Worm (Caenorhabditis elegans): ENCODE measurements around the gene wht-3.

The wht-3 gene

DNA sequence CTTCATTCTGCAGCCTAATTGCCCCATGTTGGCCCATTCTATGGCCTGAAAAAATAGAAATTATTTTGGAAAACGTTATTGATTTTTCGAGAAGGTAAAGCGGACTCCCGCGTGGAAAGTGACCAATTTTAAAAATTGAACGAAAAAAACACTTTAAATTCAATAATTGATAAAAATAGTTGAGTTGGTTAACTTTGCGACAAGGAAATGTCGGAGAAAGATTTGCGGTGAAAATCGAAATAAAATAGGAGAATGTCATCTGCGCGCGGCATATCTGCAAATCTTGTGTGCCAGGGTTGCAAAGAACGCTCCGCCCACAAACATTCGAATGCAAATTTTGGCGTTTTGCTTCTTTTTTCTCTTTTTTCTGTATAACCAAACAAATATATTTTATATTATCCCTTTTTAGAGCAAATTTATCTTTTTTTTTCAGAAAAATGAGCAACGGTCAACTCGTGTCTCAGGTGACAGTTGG lies 19.5 kb upstream of the wht-3 start, which contains the start of the genes rnf-121 and C16C10.4:
Gene rnf-121, minus strand, starts transcription at position 51 of the 475 bp plus-strand sequence.
Gene C16C10.4, plus strand, starts transcription at position 434 of the 475 bp plus-strand sequence.
- peak; percentile 83 for TF ChIP-seq nhr-232 (tag; optimal IDR thresholded peaks at IDR 0.05)
- TF ChIP-seq ttx-3 (tag; optimal IDR thresholded peaks at IDR 0.05), result peak; percentile 92
- peak; percentile 82 for TF ChIP-seq lin-11 (tag; optimal IDR thresholded peaks at IDR 0.05)
- peak; percentile 91 for TF ChIP-seq sox-4 (tag; optimal IDR thresholded peaks at IDR 0.05)
- TF ChIP-seq lim-6 (tag; optimal IDR thresholded peaks at IDR 0.05), result peak; percentile 73
- peak; percentile 85 for TF ChIP-seq eyg-1 (tag; optimal IDR thresholded peaks at IDR 0.05)
- peak; percentile 90 for TF ChIP-seq tbx-2 (tag; optimal IDR thresholded peaks at IDR 0.05)
- peak; percentile 93 for TF ChIP-seq unc-86 (tag; optimal IDR thresholded peaks at IDR 0.05)
- peak; percentile 97 for TF ChIP-seq elt-2 (tag; optimal IDR thresholded peaks at IDR 0.05)
- peak; percentile 76 for TF ChIP-seq ceh-48 (tag; optimal IDR thresholded peaks at IDR 0.05)
- TF ChIP-seq hlh-30 (tag; optimal IDR thresholded peaks at IDR 0.05; ENCODE audit: insufficient read depth), result peak; percentile 23
- peak; percentile 84 for TF ChIP-seq F13H6.1 (tag; optimal IDR thresholded peaks at IDR 0.05)
- peak; percentile 37 for TF ChIP-seq pag-3 (tag; optimal IDR thresholded peaks at IDR 0.05; ENCODE audit: borderline replicate concordance)
- no peak for TF ChIP-seq ama-1 (optimal IDR thresholded peaks at IDR 0.05)
- peak; percentile 94 for TF ChIP-seq hlh-8 (tag; optimal IDR thresholded peaks at IDR 0.05)
- TF ChIP-seq ceh-45 (GFP tag; IDR thresholded peaks at IDR 0.05), result peak; percentile 81; the same call in 1 of the 2 replicates
- peak; percentile 94 for TF ChIP-seq fax-1 (tag; optimal IDR thresholded peaks at IDR 0.05)
- peak; percentile 82 for TF ChIP-seq sdc-2 (tag; optimal IDR thresholded peaks at IDR 0.05)
- TF ChIP-seq unc-42 (tag; optimal IDR thresholded peaks at IDR 0.05), result peak; percentile 38
- peak; percentile 63 for TF ChIP-seq ceh-22 (tag; optimal IDR thresholded peaks at IDR 0.05)
- TF ChIP-seq che-1 (tag; optimal IDR thresholded peaks at IDR 0.05), result peak; percentile 88
- TF ChIP-seq ceh-24 (tag; optimal IDR thresholded peaks at IDR 0.05), result peak; percentile 82
- no peak for TF ChIP-seq ceh-9 (tag; optimal IDR thresholded peaks at IDR 0.05)
- peak; percentile 77 for TF ChIP-seq dmd-4 (tag; optimal IDR thresholded peaks at IDR 0.05; ENCODE audit: borderline replicate concordance)
- TF ChIP-seq syd-9 (tag; optimal IDR thresholded peaks at IDR 0.05), result peak; percentile 92
- TF ChIP-seq madf-2 (tag; optimal IDR thresholded peaks at IDR 0.05), result peak; percentile 89
- peak; percentile 62 for TF ChIP-seq ceh-18 (tag; optimal IDR thresholded peaks at IDR 0.05)
- TF ChIP-seq K02D7.2 (tag; optimal IDR thresholded peaks at IDR 0.05), result peak; percentile 93
- TF ChIP-seq pax-1 (tag; optimal IDR thresholded peaks at IDR 0.05), result no peak
- peak; percentile 85 for TF ChIP-seq hlh-6 (tag; optimal IDR thresholded peaks at IDR 0.05)
- TF ChIP-seq ztf-16 (tag; optimal IDR thresholded peaks at IDR 0.05), result peak; percentile 88
- TF ChIP-seq C08G9.2 (tag; optimal IDR thresholded peaks at IDR 0.05), result peak; percentile 91
- peak; percentile 90 for TF ChIP-seq C38D4.7 (GFP tag; optimal IDR thresholded peaks at IDR 0.05)
- TF ChIP-seq fkh-6 (tag; optimal IDR thresholded peaks at IDR 0.05), result peak; percentile 89
- TF ChIP-seq hlh-15 (tag; optimal IDR thresholded peaks at IDR 0.05), result peak; percentile 94
- TF ChIP-seq npax-4 (tag; optimal IDR thresholded peaks at IDR 0.05), result peak; percentile 82
- TF ChIP-seq ceh-14 (tag; optimal IDR thresholded peaks at IDR 0.05), result peak; percentile 95
- peak; percentile 88 for TF ChIP-seq gmeb-2 (tag; optimal IDR thresholded peaks at IDR 0.05)
- peak; percentile 85 for TF ChIP-seq unc-3 (GFP tag; conservative IDR thresholded peaks at IDR 0.05)
- peak; percentile 91 for TF ChIP-seq unc-3 (tag; optimal IDR thresholded peaks at IDR 0.05)
- peak; percentile 83 for TF ChIP-seq Y22D7AL.16 (tag; optimal IDR thresholded peaks at IDR 0.05)
- peak; percentile 83 for TF ChIP-seq T23F11.4 (GFP tag; optimal IDR thresholded peaks at IDR 0.05)
- peak; percentile 92 for TF ChIP-seq nfya-1 (tag; optimal IDR thresholded peaks at IDR 0.05)
- peak; percentile 51 for TF ChIP-seq pqm-1 (tag; optimal IDR thresholded peaks at IDR 0.05)
- TF ChIP-seq ceh-31 (tag; optimal IDR thresholded peaks at IDR 0.05), result peak; percentile 90
- peak; percentile 87 for TF ChIP-seq odd-2 (tag; optimal IDR thresholded peaks at IDR 0.05)
- peak; percentile 91 for TF ChIP-seq ceh-34 (tag; optimal IDR thresholded peaks at IDR 0.05)
- TF ChIP-seq K09A11.1 (tag; optimal IDR thresholded peaks at IDR 0.05; ENCODE audit: insufficient read depth), result peak; percentile 96
- TF ChIP-seq tbx-7 (tag; optimal IDR thresholded peaks at IDR 0.05), result peak; percentile 59
- 0 out of 2 replicates have a peak, but pooled peaks have one; percentile 29 for TF ChIP-seq sox-2 (GFP tag; IDR thresholded peaks at IDR 0.05)
- TF ChIP-seq pat-9 (tag; optimal IDR thresholded peaks at IDR 0.05), result peak; percentile 90
- TF ChIP-seq ets-4 (tag; optimal IDR thresholded peaks at IDR 0.05), result peak; percentile 69
- TF ChIP-seq fkh-10 (GFP tag; optimal IDR thresholded peaks at IDR 0.05), result peak; percentile 64
